Worm (Caenorhabditis elegans) whole organism, L3 larva: Measurements from ENCODE around the gene egl-46.

Experiments
- R02D3.7 ChIP-seq: fragments of 150-350 bp; optimal IDR thresholded peaks from 2 replicates; lab custom pipeline; 2014; ENCODE audit warnings: missing biosample characterization, missing genetic modification characterization
- ZK546.5 ChIP-seq: sonication (generic microtip); optimal IDR thresholded peaks from 2 replicates; lab custom pipeline; 2017; ENCODE audit warnings: missing biosample characterization, missing genetic modification characterization
- ceh-28 ChIP-seq: fragments of 150-350 bp; optimal IDR thresholded peaks from 2 replicates; lab custom pipeline; 2014; ENCODE audit warnings: missing biosample characterization, missing genetic modification reagents, missing genetic modification characterization
- ceh-82 ChIP-seq: fragments of 150-350 bp; optimal IDR thresholded peaks from 2 replicates; lab custom pipeline; 2014; ENCODE audit warnings: missing biosample characterization, missing genetic modification characterization
- daf-12 ChIP-seq: fragments of 150-350 bp; optimal IDR thresholded peaks from 2 replicates; lab custom pipeline; 2014; ENCODE audit warnings: missing biosample characterization, missing genetic modification reagents, missing genetic modification characterization
- egl-27 ChIP-seq: sonication (generic microtip); optimal IDR thresholded peaks from 4 replicates; lab custom pipeline; 2017; ENCODE audit warnings: missing biosample characterization, missing genetic modification reagents, missing genetic modification characterization
- egl-5 ChIP-seq: fragments of 150-350 bp; optimal IDR thresholded peaks from 2 replicates; lab custom pipeline; 2017; ENCODE audit warnings: missing biosample characterization, missing genetic modification reagents, missing genetic modification characterization, inconsistent platforms
- elt-1 ChIP-seq: fragments of 150-350 bp; optimal IDR thresholded peaks from 2 replicates; lab custom pipeline; 2014; ENCODE audit warnings: missing biosample characterization, missing genetic modification characterization
- elt-2 ChIP-seq: sonication (generic microtip); optimal IDR thresholded peaks from 2 replicates; lab custom pipeline; 2016; ENCODE audit warnings: missing genetic modification reagents, mild to moderate bottlenecking, missing genetic modification characterization, missing compliant biosample characterization
- elt-3 ChIP-seq, 3 experiments: fragments of 150-350 bp in 1 of 3; sonication (generic microtip) in 2 of 3; optimal IDR thresholded peaks; 2 replicates in 2 of 3; 4 replicates in 1 of 3; lab custom pipeline; 2014 to 2017; ENCODE audit warnings: missing biosample characterization in 3 of 3, missing genetic modification characterization in 3 of 3
- eor-1 ChIP-seq, 2 experiments: fragments of 150-350 bp; optimal IDR thresholded peaks; 2 replicates each; lab custom pipeline; 2014 to 2018; ENCODE audit warnings: missing biosample characterization in 2 of 2, missing genetic modification characterization in 2 of 2
- fkh-10 ChIP-seq: sonication (generic microtip); optimal IDR thresholded peaks from 2 replicates; lab custom pipeline; 2017; ENCODE audit warnings: missing biosample characterization, missing genetic modification reagents, missing genetic modification characterization
- fkh-2 ChIP-seq: fragments of 150-350 bp; optimal IDR thresholded peaks from 2 replicates; lab custom pipeline; 2014; ENCODE audit warnings: missing biosample characterization, missing genetic modification reagents, missing genetic modification characterization
- fos-1 ChIP-seq: fragments of 150-350 bp; optimal IDR thresholded peaks from 2 replicates; lab custom pipeline; 2014; ENCODE audit warnings: missing biosample characterization, missing genetic modification characterization
- jun-1 ChIP-seq: fragments of 150-350 bp; optimal IDR thresholded peaks from 2 replicates; lab custom pipeline; 2014; ENCODE audit warnings: missing biosample characterization, missing genetic modification reagents, missing genetic modification characterization
- lin-15B ChIP-seq: fragments of 150-350 bp; optimal IDR thresholded peaks from 2 replicates; lab custom pipeline; 2014; ENCODE audit warnings: missing biosample characterization, missing genetic modification characterization
- lin-39 ChIP-seq: fragments of 150-350 bp; optimal IDR thresholded peaks from 2 replicates; lab custom pipeline; 2018; ENCODE audit warnings: missing biosample characterization, missing genetic modification reagents, missing genetic modification characterization
- mml-1 ChIP-seq: fragments of 150-350 bp; sonication (generic microtip); optimal IDR thresholded peaks from 3 replicates; lab custom pipeline; 2014; ENCODE audit warnings: missing biosample characterization, missing genetic modification characterization
- nfya-1 ChIP-seq: sonication (generic microtip); optimal IDR thresholded peaks from 2 replicates; lab custom pipeline; 2017; ENCODE audit warnings: missing genetic modification characterization, mild to moderate bottlenecking, missing compliant biosample characterization, antibody characterized with exemption, moderate library complexity; ENCODE audit not compliant: insufficient read depth
- nhr-12 ChIP-seq: fragments of 150-350 bp; optimal IDR thresholded peaks from 2 replicates; lab custom pipeline; 2014; ENCODE audit warnings: missing biosample characterization, missing genetic modification characterization
- nhr-23 ChIP-seq: fragments of 150-350 bp; optimal IDR thresholded peaks from 2 replicates; lab custom pipeline; 2014; ENCODE audit warnings: missing biosample characterization, missing genetic modification reagents, missing genetic modification characterization
- nhr-237 ChIP-seq: fragments of 150-350 bp; optimal IDR thresholded peaks from 2 replicates; lab custom pipeline; 2014; ENCODE audit warnings: missing biosample characterization, missing genetic modification characterization
- nhr-25 ChIP-seq: sonication (generic microtip); optimal IDR thresholded peaks from 2 replicates; lab custom pipeline; 2017; ENCODE audit warnings: missing biosample characterization, missing genetic modification characterization
- nhr-28 ChIP-seq: fragments of 150-350 bp; optimal IDR thresholded peaks from 2 replicates; lab custom pipeline; 2014; ENCODE audit warnings: missing biosample characterization, missing genetic modification characterization
- nhr-43 ChIP-seq: sonication (generic microtip); optimal IDR thresholded peaks from 2 replicates; lab custom pipeline; 2016; ENCODE audit warnings: mild to moderate bottlenecking, missing genetic modification characterization, missing compliant biosample characterization; ENCODE audit not compliant: poor library complexity, severe bottlenecking
- nhr-76 ChIP-seq: fragments of 150-350 bp; sonication (generic microtip); optimal IDR thresholded peaks from 5 replicates; lab custom pipeline; 2014; ENCODE audit warnings: missing biosample characterization, missing genetic modification characterization
- pha-4 ChIP-seq: fragments of 150-350 bp; optimal IDR thresholded peaks from 2 replicates; lab custom pipeline; 2014; ENCODE audit warnings: missing biosample characterization, missing genetic modification reagents, missing genetic modification characterization
- pqm-1 ChIP-seq: fragments of 150-350 bp; optimal IDR thresholded peaks from 2 replicates; lab custom pipeline; 2017; ENCODE audit warnings: missing biosample characterization, missing genetic modification characterization, inconsistent platforms
- skn-1 ChIP-seq: fragments of 150-350 bp; optimal IDR thresholded peaks from 2 replicates; lab custom pipeline; 2014; ENCODE audit warnings: missing biosample characterization, missing genetic modification characterization
- snpc-4 ChIP-seq: fragments of 150-350 bp; optimal IDR thresholded peaks from 2 replicates; lab custom pipeline; 2014; ENCODE audit warnings: missing biosample characterization, missing genetic modification characterization
- tbx-2 ChIP-seq: sonication (generic microtip); optimal IDR thresholded peaks from 2 replicates; lab custom pipeline; 2016; ENCODE audit warnings: mild to moderate bottlenecking, missing genetic modification characterization, missing compliant biosample characterization
- unc-62 ChIP-seq: fragments of 150-350 bp; sonication (generic microtip); optimal IDR thresholded peaks from 4 replicates; lab custom pipeline; 2014; ENCODE audit warnings: missing biosample characterization, missing genetic modification reagents, missing genetic modification characterization
- ztf-11 ChIP-seq: fragments of 150-350 bp; optimal IDR thresholded peaks from 2 replicates; lab custom pipeline; 2014; ENCODE audit warnings: missing biosample characterization, missing genetic modification characterization

egl-46 gene

DNA sequence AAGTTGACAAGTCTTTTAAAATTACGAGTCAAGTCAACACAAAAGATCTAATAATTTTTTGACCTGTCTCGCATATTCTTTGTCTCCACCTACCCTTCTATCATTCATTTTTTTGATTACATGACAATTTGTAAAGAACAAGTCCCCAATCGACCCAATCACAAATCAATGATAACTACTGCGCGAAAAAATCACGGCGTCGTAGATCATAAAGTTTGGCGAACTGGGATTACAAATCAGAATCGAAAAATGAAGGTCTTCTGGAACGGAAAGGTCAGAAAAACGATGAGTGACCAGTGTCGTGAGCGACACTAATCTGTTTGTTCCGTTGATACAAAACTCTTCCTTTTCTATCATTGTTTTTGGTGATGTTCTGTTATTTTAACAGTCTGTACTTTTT, 8.7 kb upstream of the egl-46 start:
- no peak for TF ChIP-seq pqm-1
- TF ChIP-seq nhr-25 (tag; lab: Kevin White, UChicago): peak; percentile 62

- TF ChIP-seq unc-62 (GFP tag; lab: Kevin White, UChicago): no peak
- no peak for TF ChIP-seq nhr-25 (tag; lab: Kevin White, UChicago)
- TF ChIP-seq nfya-1 (tag; lab: Kevin White, UChicago): no peak
- TF ChIP-seq pha-4 (tag; lab: Kevin White, UChicago): no peak
These were observed 7.0 kb upstream of the egl-46 start, which contains the start of gene K11G9.5 for ce11 chrV:6688392-6688791. TSS of gene K11G9.5 (minus strand) at chrV:6688492.

DNA sequence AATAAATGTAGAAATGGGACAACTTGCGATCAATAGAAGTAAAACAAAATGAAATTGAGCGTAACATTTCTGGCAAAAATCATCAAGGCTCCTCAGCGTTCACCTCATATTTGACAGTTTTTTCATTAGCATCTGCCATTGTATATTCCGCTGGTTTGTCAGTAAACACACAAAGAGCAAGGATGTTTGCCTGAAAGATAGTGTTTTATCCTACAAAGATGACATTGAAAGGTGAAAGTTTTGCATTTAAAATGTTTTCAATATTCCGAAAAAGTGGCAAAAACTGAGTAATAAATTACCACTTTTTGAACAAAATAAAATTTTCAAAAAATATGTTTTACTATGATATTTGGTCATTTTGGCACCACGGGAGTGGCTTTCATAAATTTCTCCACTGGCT, 4.6 kb upstream of the egl-46 start:
- TF ChIP-seq nhr-23 (no peak), R02D3.7 (tag; lab: Kevin White, UChicago) (no peak), ztf-11 (tag; lab: Kevin White, UChicago) (no peak), daf-12 (no peak), tbx-2 (tag; lab: Kevin White, UChicago) (no peak), lin-39 (tag; lab: Kevin White, UChicago) (no peak), egl-5 (tag; lab: Kevin White, UChicago) (no peak), mml-1 (tag; lab: Kevin White, UChicago) (no peak), ZK546.5 (no peak), nhr-237 (tag; lab: Kevin White, UChicago) (no peak), pqm-1 (no peak), fos-1 (no peak), jun-1 (tag; lab: Kevin White, UChicago) (no peak), elt-1 (no peak), snpc-4 (no peak)

- TF ChIP-seq eor-1 (tag; optimal IDR thresholded peaks at IDR 0.05; lab: Kevin White, UChicago): no peak
- no peak for TF ChIP-seq pha-4 (tag; lab: Kevin White, UChicago)
- no peak for TF ChIP-seq lin-15B (tag; lab: Kevin White, UChicago)
- no peak for TF ChIP-seq nhr-25 (tag; lab: Kevin White, UChicago)
- no peak for TF ChIP-seq elt-3 (tag; optimal IDR thresholded peaks at IDR 0.05; lab: Kevin White, UChicago)
- TF ChIP-seq ceh-82 (tag; lab: Kevin White, UChicago): no peak
- no peak for TF ChIP-seq nhr-28
- TF ChIP-seq fkh-2 (tag; lab: Kevin White, UChicago): no peak
- no peak for TF ChIP-seq lin-39 (tag; lab: Kevin White, UChicago)
- TF ChIP-seq pqm-1: no peak
These were observed 4.1 kb upstream of the egl-46 start for ce11 chrV:6685499-6685898.

DNA sequence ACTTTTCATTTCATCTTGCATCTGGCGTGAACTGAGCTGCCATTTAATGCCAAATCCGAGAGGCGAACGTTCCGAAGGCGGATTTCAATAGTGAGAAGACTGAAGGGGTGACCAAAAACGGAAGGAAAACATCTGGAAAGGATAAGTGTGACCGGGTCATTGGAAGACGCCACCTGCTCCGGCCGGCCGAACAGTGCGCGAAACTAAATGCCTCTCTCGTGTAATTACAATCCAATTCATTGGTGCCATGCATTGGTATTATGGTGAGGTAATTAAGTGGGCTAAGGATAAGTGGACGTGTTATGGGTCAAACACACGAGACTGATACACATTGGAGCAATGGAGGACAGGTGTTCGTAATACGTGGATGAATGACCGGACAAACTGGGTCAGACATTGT, 3.2 kb upstream of the egl-46 start:
- TF ChIP-seq pha-4 (tag; lab: Kevin White, UChicago): no peak
- no peak for TF ChIP-seq mml-1 (tag; lab: Kevin White, UChicago)
- TF ChIP-seq ceh-28 (tag; lab: Kevin White, UChicago): no peak
- TF ChIP-seq skn-1: no peak
- no peak for TF ChIP-seq tbx-2 (tag; lab: Kevin White, UChicago)
- TF ChIP-seq nhr-76 (tag; lab: Kevin White, UChicago): no peak
- TF ChIP-seq R02D3.7 (tag; lab: Kevin White, UChicago): no peak
- TF ChIP-seq nhr-12 (tag; lab: Kevin White, UChicago): no peak
- TF ChIP-seq nhr-25 (tag; lab: Kevin White, UChicago): no peak
- no peak for TF ChIP-seq fkh-2 (tag; lab: Kevin White, UChicago)
- TF ChIP-seq fkh-10 (GFP tag; lab: Kevin White, UChicago): no peak
- TF ChIP-seq elt-2 (tag; lab: Kevin White, UChicago): no peak
- TF ChIP-seq, all 47 proteins: peak for 0

- TF ChIP-seq nhr-43 (tag; lab: Kevin White, UChicago): no peak
- no peak for TF ChIP-seq daf-12
- TF ChIP-seq lin-39 (tag; lab: Kevin White, UChicago): peak; percentile 36
- no peak for TF ChIP-seq ceh-28 (tag; lab: Kevin White, UChicago)
- no peak for TF ChIP-seq egl-27 (tag; lab: Kevin White, UChicago)
- TF ChIP-seq, all 47 proteins: peak for 1
These were observed 2.4 kb upstream of the egl-46 start for ce11 chrV:6683740-6684139.
